Worm (Caenorhabditis elegans) whole organism, midembryonic: Measurements from ENCODE around the gene dpy-22.

Experiments
- cog-1 ChIP-seq: sonication (generic microtip); optimal IDR thresholded peaks from 2 replicates; lab custom pipeline; 2016; ENCODE audit warnings: missing genetic modification characterization, missing compliant biosample characterization
- flt-1 ChIP-seq: fragments of 200-800 bp; sonication (Bioruptor generic); IDR thresholded peaks from 2 replicates; pipeline ENCODE4 v1.3.6; 2022; ENCODE audit warnings: missing genetic modification characterization, missing compliant biosample characterization
- med-1 ChIP-seq: sonication (generic microtip); optimal IDR thresholded peaks from 2 replicates; lab custom pipeline; 2017; ENCODE audit warnings: missing genetic modification characterization, mild to moderate bottlenecking, missing compliant biosample characterization, antibody characterized with exemption, missing genetic modification reagents; ENCODE audit not compliant: insufficient read depth
- ref-1 ChIP-seq: fragments of 200-800 bp; sonication (Bioruptor generic); conservative IDR thresholded peaks from 2 replicates; pipeline ENCODE4 v1.3.6; 2022; ENCODE audit warnings: missing genetic modification reagents, missing genetic modification characterization, missing compliant biosample characterization
- tab-1 ChIP-seq: fragments of 200-800 bp; sonication (Bioruptor generic); IDR thresholded peaks from 2 replicates; pipeline ENCODE4 v1.3.6; 2022; ENCODE audit warnings: missing genetic modification characterization, missing compliant biosample characterization
- ztf-29 ChIP-seq: fragments of 200-800 bp; sonication (Bioruptor generic); IDR thresholded peaks from 2 replicates; pipeline ENCODE4 v1.3.6; 2022; ENCODE audit warnings: missing genetic modification reagents, missing genetic modification characterization, missing compliant biosample characterization

DNA sequence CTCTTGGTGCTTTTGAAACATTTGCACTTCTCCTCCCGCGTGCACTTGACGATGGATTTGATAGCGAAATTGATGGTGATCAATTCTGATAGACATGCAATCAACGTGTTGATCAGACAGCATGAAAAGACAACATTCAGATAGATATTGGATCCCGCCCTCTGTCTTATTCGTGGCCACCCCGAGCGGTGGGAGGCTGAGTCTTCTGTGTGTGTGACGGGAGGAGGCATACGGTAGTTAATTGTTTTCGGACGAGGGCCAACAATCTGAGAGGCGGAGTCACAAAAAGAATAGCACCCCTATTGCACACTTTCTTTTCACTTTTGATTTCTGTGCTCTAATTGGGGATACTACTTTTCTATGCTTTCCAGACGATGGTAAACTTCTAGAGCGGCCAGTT is 23.8 kb upstream of the dpy-22 start:
- TF ChIP-seq cog-1 = no peak
- TF ChIP-seq ref-1 = no peak
- TF ChIP-seq ztf-29 (GFP tag; lab: Robert Waterston, UW) = no peak
- no peak for TF ChIP-seq tab-1 (GFP tag; lab: Robert Waterston, UW)
- TF ChIP-seq med-1 (GFP tag; lab: Kevin White, UChicago) = no peak
- no peak for TF ChIP-seq flt-1 (GFP tag; lab: Robert Waterston, UW)
